Fruit fly (Drosophila melanogaster): Measurements from ENCODE around the gene CG4440.
A peak's percentile ranks its signal among the peaks of the same experiment; 100 is the strongest.

Gene CG4440

DNA sequence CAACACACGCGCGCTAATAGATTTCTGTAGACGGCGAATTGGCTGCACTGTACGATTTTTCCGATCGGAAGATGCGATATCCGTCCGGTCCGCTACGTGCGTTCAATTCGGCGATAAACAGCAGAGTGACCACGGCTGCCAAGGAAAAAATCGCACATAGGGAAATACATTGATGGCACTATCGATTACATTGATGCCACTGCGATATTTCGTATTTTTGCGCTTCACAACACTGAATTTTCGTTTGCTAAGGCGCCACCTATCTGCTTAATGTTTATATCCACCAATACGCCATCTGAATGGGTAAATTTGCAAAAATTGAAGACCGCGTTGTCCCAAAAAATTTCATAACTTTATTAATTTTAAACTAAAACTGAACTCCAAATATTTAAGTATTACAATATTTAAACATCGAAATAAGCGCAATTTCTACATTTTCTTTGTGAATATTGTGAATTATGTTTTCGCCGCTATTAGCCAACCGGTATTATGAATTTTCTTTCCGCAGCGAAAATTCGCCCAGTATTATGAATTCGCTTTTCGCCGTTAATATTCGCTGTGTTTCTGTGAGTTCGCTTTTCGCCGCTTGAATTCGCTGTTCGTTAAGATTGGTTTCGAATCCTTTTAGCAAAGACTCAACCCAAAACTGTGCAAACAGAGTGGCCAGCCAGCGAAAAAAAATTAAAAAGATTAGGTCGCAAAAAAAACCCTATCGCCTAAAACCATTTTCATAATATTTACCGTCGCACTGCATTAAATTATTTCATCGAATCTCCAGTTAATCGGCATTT is 41.9 kb upstream of the CG4440 start, which contains the start of the genes crp and pkaap (continued):
- TF ChIP-seq Awh (GFP tag; IDR thresholded peaks at IDR 0.05): no peak
- TF ChIP-seq CG8359 (GFP tag; optimal IDR thresholded peaks at IDR 0.05; ENCODE audit: borderline replicate concordance): peak; percentile 26
- TF ChIP-seq CG15479 (GFP tag; optimal IDR thresholded peaks at IDR 0.05): no peak
- TF ChIP-seq CG9817 (tag; optimal IDR thresholded peaks at IDR 0.05): peak; percentile 70
- TF ChIP-seq B-H1 (GFP tag; IDR thresholded peaks at IDR 0.05): no peak
- TF ChIP-seq CG14050 (GFP tag; IDR thresholded peaks at IDR 0.05): no peak
- TF ChIP-seq nmo (GFP tag; optimal IDR thresholded peaks at IDR 0.05): peak; percentile 27
- peak; percentile 68 for TF ChIP-seq ems (GFP tag; optimal IDR thresholded peaks at IDR 0.05)
- peak; percentile 75 for TF ChIP-seq YL-1 (GFP tag; optimal IDR thresholded peaks at IDR 0.05)
- TF ChIP-seq HmgD (GFP tag; optimal IDR thresholded peaks at IDR 0.05): peak; percentile 85
- TF ChIP-seq Oaz (GFP tag; IDR thresholded peaks at IDR 0.05): no peak
- TF ChIP-seq Hmr (GFP tag; optimal IDR thresholded peaks at IDR 0.05): peak; percentile 91
- no peak for TF ChIP-seq oc (tag; optimal IDR thresholded peaks at IDR 0.05)
- TF ChIP-seq ap (GFP tag; IDR thresholded peaks at IDR 0.05): no peak
- peak; percentile 91 for TF ChIP-seq mam (GFP tag; optimal IDR thresholded peaks at IDR 0.05)
- TF ChIP-seq cwo (GFP tag; optimal IDR thresholded peaks at IDR 0.05): peak; percentile 59
- peak; percentile 22 for TF ChIP-seq CG14965 (GFP tag; optimal IDR thresholded peaks at IDR 0.05; ENCODE audit: borderline replicate concordance)
- TF ChIP-seq CG11247 (GFP tag; IDR thresholded peaks at IDR 0.05): no peak
- TF ChIP-seq CG10543 (GFP tag; optimal IDR thresholded peaks at IDR 0.05): peak; percentile 86
- peak; percentile 91 for TF ChIP-seq corto (GFP tag; optimal IDR thresholded peaks at IDR 0.05)
- TF ChIP-seq lov (optimal IDR thresholded peaks at IDR 0.05): no peak
- TF ChIP-seq lov (GFP tag; IDR thresholded peaks at IDR 0.05): no peak
- peak; percentile 58 for TF ChIP-seq tio (GFP tag; optimal IDR thresholded peaks at IDR 0.05)
- TF ChIP-seq tin (GFP tag; optimal IDR thresholded peaks at IDR 0.05): peak; percentile 90
- peak; percentile 78 for TF ChIP-seq CG13624 (GFP tag; optimal IDR thresholded peaks at IDR 0.05)
- TF ChIP-seq CrebB (tag; optimal IDR thresholded peaks at IDR 0.05): peak; percentile 84
- peak; percentile 89 for TF ChIP-seq CG1647 (GFP tag; optimal IDR thresholded peaks at IDR 0.05)
- TF ChIP-seq aop (GFP tag; IDR thresholded peaks at IDR 0.05): no peak
- TF ChIP-seq peb (GFP tag; IDR thresholded peaks at IDR 0.05): no peak
- TF ChIP-seq CG8281 (tag; optimal IDR thresholded peaks at IDR 0.05): peak; percentile 22
- TF ChIP-seq CG9437 (GFP tag; optimal IDR thresholded peaks at IDR 0.05): no peak
- no peak for TF ChIP-seq CG32532 (GFP tag; IDR thresholded peaks at IDR 0.05)
- TF ChIP-seq CG17612 (GFP tag; IDR thresholded peaks at IDR 0.05): no peak
- TF ChIP-seq Bteb2 (GFP tag; optimal IDR thresholded peaks at IDR 0.05): peak; percentile 72
- peak; percentile 52 for TF ChIP-seq CG34376 (GFP tag; optimal IDR thresholded peaks at IDR 0.05)
- TF ChIP-seq MESR4 (GFP tag; optimal IDR thresholded peaks at IDR 0.05): peak; percentile 3
- TF ChIP-seq ac (GFP tag; optimal IDR thresholded peaks at IDR 0.05): peak; percentile 3
- TF ChIP-seq CG31441 (GFP tag; IDR thresholded peaks at IDR 0.05): no peak
- peak; percentile 46 for TF ChIP-seq CG13424 (tag; optimal IDR thresholded peaks at IDR 0.05)
- TF ChIP-seq CG12299 (tag; optimal IDR thresholded peaks at IDR 0.05): peak; percentile 64
- TF ChIP-seq Lhr (GFP tag; optimal IDR thresholded peaks at IDR 0.05): peak; percentile 91
- peak; percentile 100 for TF ChIP-seq CTCF (GFP tag; optimal IDR thresholded peaks at IDR 0.05)
- TF ChIP-seq CG8290 (GFP tag; optimal IDR thresholded peaks at IDR 0.05): peak; percentile 88
- peak; percentile 38 to 96 for TF ChIP-seq CG8290 (tag; optimal IDR thresholded peaks at IDR 0.05)
- TF ChIP-seq Fer1 (GFP tag; optimal IDR thresholded peaks at IDR 0.05): peak; percentile 54
- TF ChIP-seq Chrac-16 (GFP tag; optimal IDR thresholded peaks at IDR 0.05): peak; percentile 88
- TF ChIP-seq bcd (GFP tag; optimal IDR thresholded peaks at IDR 0.05): peak; percentile 69
- no peak for TF ChIP-seq CG31224 (GFP tag; IDR thresholded peaks at IDR 0.05)
- TF ChIP-seq CG32772 (GFP tag; IDR thresholded peaks at IDR 0.05): no peak
- TF ChIP-seq run (tag; optimal IDR thresholded peaks at IDR 0.05): peak; percentile 25
- peak; percentile 90 for TF ChIP-seq Dp (GFP tag; optimal IDR thresholded peaks at IDR 0.05)
